Fruit fly (Drosophila melanogaster): Measurements from ENCODE around the gene mtm.

DNA sequence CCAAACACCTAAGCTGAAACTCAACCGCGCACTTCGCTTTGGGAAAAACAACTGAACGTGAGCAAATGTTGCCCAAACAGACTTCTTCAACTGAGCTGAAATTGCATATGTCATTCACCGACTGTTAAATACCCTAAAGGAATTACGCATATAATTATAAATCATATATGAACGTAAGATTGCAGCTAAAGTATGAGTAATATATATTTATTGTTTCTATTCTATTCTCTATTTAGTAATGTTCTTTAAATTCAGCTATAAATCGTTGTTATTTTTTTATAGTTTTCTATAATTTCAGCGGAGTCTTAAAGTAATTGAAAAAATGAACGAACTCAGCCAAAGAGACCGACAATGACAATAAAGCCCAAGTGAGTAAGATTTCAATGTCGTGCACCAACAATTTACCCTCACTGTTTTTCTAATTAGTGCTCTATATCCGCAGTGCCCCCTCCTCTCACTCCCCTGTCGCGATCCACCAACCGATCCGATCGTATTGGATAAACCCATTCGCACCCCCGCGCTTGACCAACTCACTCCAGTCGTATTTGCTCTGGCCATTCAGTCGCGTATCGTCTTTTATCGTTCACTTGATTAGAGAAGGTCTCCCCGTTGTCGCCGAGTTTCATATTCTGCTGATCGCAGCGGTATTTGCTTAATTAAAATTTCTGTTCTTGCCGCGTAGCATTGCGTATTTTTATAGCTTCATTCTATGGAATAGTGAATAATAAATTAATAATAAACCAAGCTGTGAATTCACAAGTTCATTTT is 24.3 kb downstream of the mtm start, which contains the start of gene CG9098:
- TF ChIP-seq EcR (GFP tag; optimal IDR thresholded peaks at IDR 0.05) (no peak), usp (GFP tag; optimal IDR thresholded peaks at IDR 0.05) (no peak), Dll (optimal IDR thresholded peaks at IDR 0.05) (no peak)
